Worm (Caenorhabditis elegans): ENCODE data around the gene set-19.

set-19 gene

DNA sequence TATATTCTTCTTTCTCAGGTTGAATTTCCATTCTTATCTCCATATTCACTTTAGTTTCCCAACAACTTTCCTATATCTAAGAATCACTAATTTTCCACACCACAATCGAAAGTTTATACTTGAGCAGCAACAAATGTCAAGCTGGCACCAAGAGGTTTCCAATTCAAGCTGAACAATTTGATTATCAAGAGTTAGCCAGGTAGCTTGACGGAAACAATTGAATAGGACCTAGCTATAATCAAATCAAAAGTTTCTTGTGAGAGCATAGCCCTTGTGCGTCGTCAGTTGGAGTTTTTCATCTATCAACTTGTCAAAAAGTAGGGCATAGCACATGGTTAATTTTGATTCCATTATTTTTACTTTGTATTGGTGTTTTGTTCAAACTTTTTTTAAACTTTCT lies 24.4 kb downstream of the set-19 start:
- TF ChIP-seq crh-2 (tag; optimal IDR thresholded peaks at IDR 0.05) (no peak), sma-3 (GFP tag; optimal IDR thresholded peaks at IDR 0.05) (no peak), R02D3.7 (tag; optimal IDR thresholded peaks at IDR 0.05) (no peak), ZK546.5 (tag; optimal IDR thresholded peaks at IDR 0.05) (no peak), mab-5 (tag; optimal IDR thresholded peaks at IDR 0.05) (no peak), ceh-16 (tag; optimal IDR thresholded peaks at IDR 0.05) (no peak), lin-39 (tag; optimal IDR thresholded peaks at IDR 0.05) (no peak), nhr-23 (tag; optimal IDR thresholded peaks at IDR 0.05) (no peak), nhr-6 (tag; optimal IDR thresholded peaks at IDR 0.05) (no peak), F13H6.1 (tag; optimal IDR thresholded peaks at IDR 0.05) (no peak), sem-4 (tag; optimal IDR thresholded peaks at IDR 0.05) (no peak), elt-3 (tag; optimal IDR thresholded peaks at IDR 0.05) (no peak), nhr-11 (tag; optimal IDR thresholded peaks at IDR 0.05) (no peak)

DNA sequence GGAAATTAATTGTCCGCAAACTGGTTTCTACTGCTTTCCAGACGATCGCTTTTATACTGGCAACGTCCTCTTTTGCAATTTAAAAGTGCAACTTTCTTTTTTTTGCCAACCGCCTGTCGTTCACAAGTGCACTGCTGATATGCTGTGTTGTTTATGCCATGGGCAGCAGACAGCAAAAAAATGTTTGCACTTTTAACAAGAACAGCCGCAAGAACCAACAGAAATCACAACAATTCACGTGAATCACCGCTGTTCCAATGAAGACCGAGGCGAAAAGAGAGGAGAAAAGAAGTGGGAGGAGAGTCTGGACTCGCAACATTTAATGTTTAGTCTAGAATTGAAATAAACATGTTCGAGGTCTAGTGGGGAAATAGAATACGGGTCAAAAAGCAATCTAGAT lies 26.2 kb downstream of the set-19 start, which contains the start of gene T22B7.7:
Gene T22B7.7 (minus strand): TSS at position 262 of the 400 bp plus-strand sequence.
- no peak for TF ChIP-seq snpc-4 (tag; optimal IDR thresholded peaks at IDR 0.05)
- TF ChIP-seq nhr-11 (tag; optimal IDR thresholded peaks at IDR 0.05), result no peak
- no peak for TF ChIP-seq nhr-129 (tag; optimal IDR thresholded peaks at IDR 0.05)
- TF ChIP-seq zag-1 (tag; optimal IDR thresholded peaks at IDR 0.05), result no peak
- no peak for TF ChIP-seq elt-1 (tag; optimal IDR thresholded peaks at IDR 0.05)
- TF ChIP-seq gmeb-1 (tag; optimal IDR thresholded peaks at IDR 0.05), result no peak
- TF ChIP-seq fos-1 (tag; optimal IDR thresholded peaks at IDR 0.05), result peak; percentile 19
- no peak for TF ChIP-seq unc-39 (tag; optimal IDR thresholded peaks at IDR 0.05)
- TF ChIP-seq alr-1 (tag; optimal IDR thresholded peaks at IDR 0.05), result no peak
- no peak for TF ChIP-seq nhr-25 (tag; optimal IDR thresholded peaks at IDR 0.05)
- TF ChIP-seq Y55F3AM.14 (GFP tag; optimal IDR thresholded peaks at IDR 0.05), result peak; percentile 71
- no peak for TF ChIP-seq ceh-82 (tag; optimal IDR thresholded peaks at IDR 0.05)
- TF ChIP-seq sem-4 (tag; optimal IDR thresholded peaks at IDR 0.05), result peak; percentile 53
- no peak for TF ChIP-seq blmp-1 (tag; optimal IDR thresholded peaks at IDR 0.05; ENCODE audit: insufficient read depth)
- TF ChIP-seq sma-3 (GFP tag; optimal IDR thresholded peaks at IDR 0.05), result no peak
- TF ChIP-seq lin-11 (tag; optimal IDR thresholded peaks at IDR 0.05), result no peak
- no peak for TF ChIP-seq dmd-4 (tag; optimal IDR thresholded peaks at IDR 0.05)
- no peak for TF ChIP-seq nhr-237 (tag; optimal IDR thresholded peaks at IDR 0.05)
- TF ChIP-seq lsy-2 (tag; optimal IDR thresholded peaks at IDR 0.05), result peak in 1 of 2 experiments; percentile 25
- no peak for TF ChIP-seq nhr-10 (tag; optimal IDR thresholded peaks at IDR 0.05)
- peak; percentile 67 for TF ChIP-seq F13H6.1 (tag; optimal IDR thresholded peaks at IDR 0.05)
- no peak for TF ChIP-seq skn-1 (tag; optimal IDR thresholded peaks at IDR 0.05)
- TF ChIP-seq egl-27 (tag; optimal IDR thresholded peaks at IDR 0.05), result peak; percentile 25
- TF ChIP-seq ceh-16 (tag; optimal IDR thresholded peaks at IDR 0.05), result no peak
- no peak for TF ChIP-seq mdl-1 (tag; optimal IDR thresholded peaks at IDR 0.05)
- TF ChIP-seq lin-39 (tag; optimal IDR thresholded peaks at IDR 0.05), result no peak
- TF ChIP-seq sma-9 (GFP tag; optimal IDR thresholded peaks at IDR 0.05), result peak; percentile 47
- no peak for TF ChIP-seq sma-9 (tag; optimal IDR thresholded peaks at IDR 0.05)
- no peak for TF ChIP-seq ztf-11 (tag; optimal IDR thresholded peaks at IDR 0.05)
- no peak for TF ChIP-seq nhr-21 (tag; optimal IDR thresholded peaks at IDR 0.05)
- no peak for TF ChIP-seq crh-2 (tag; optimal IDR thresholded peaks at IDR 0.05)
- no peak for TF ChIP-seq mab-5 (tag; optimal IDR thresholded peaks at IDR 0.05)
- TF ChIP-seq ZK546.5 (tag; optimal IDR thresholded peaks at IDR 0.05), result no peak
- TF ChIP-seq ama-1 (optimal IDR thresholded peaks at IDR 0.05), result no peak
- TF ChIP-seq nhr-23 (tag; optimal IDR thresholded peaks at IDR 0.05), result no peak
- no peak for TF ChIP-seq nhr-77 (tag; optimal IDR thresholded peaks at IDR 0.05)
- TF ChIP-seq R02D3.7 (tag; optimal IDR thresholded peaks at IDR 0.05), result no peak
- no peak for TF ChIP-seq nhr-6 (tag; optimal IDR thresholded peaks at IDR 0.05)
- no peak for TF ChIP-seq peb-1 (tag; optimal IDR thresholded peaks at IDR 0.05)
- no peak for TF ChIP-seq unc-62 (GFP tag; optimal IDR thresholded peaks at IDR 0.05)

DNA sequence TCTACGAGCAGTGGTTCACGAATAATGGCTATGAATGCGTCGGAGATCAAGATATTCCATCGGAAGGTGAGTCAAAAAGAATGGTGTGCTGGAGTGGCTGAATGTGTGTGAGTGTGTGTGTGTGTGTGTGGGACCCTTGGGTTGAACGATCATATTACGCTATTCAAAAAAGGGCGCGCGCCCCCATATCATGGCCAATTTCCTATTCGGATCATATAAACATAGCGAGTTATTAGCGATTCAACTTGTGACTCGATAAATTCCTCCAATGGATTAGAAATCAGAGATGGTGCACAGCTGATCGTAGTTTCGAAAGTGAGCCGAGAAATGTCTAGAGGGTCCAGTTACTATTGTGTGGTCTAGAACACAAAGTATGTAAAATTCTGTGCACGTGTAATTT lies 32.1 kb downstream of the set-19 start, which contains the start of gene srv-7:
Gene srv-7 (minus strand): TSS at position 101 of the 400 bp plus-strand sequence.
- TF ChIP-seq alr-1 (tag; optimal IDR thresholded peaks at IDR 0.05), result no peak
- no peak for TF ChIP-seq snpc-4 (tag; optimal IDR thresholded peaks at IDR 0.05)
- no peak for TF ChIP-seq ceh-16 (tag; optimal IDR thresholded peaks at IDR 0.05)
- no peak for TF ChIP-seq ceh-82 (tag; optimal IDR thresholded peaks at IDR 0.05)
- TF ChIP-seq skn-1 (tag; optimal IDR thresholded peaks at IDR 0.05), result no peak
- TF ChIP-seq nhr-11 (tag; optimal IDR thresholded peaks at IDR 0.05), result no peak
- no peak for TF ChIP-seq nhr-129 (tag; optimal IDR thresholded peaks at IDR 0.05)
- TF ChIP-seq nhr-12 (tag; optimal IDR thresholded peaks at IDR 0.05), result no peak
- TF ChIP-seq ztf-1 (GFP tag; conservative IDR thresholded peaks at IDR 0.05), result no peak
- TF ChIP-seq unc-55 (GFP tag; optimal IDR thresholded peaks at IDR 0.05), result no peak
- TF ChIP-seq nhr-23 (tag; optimal IDR thresholded peaks at IDR 0.05), result no peak
- TF ChIP-seq lin-11 (tag; optimal IDR thresholded peaks at IDR 0.05), result no peak
- TF ChIP-seq zag-1 (tag; optimal IDR thresholded peaks at IDR 0.05), result no peak
- TF ChIP-seq elt-3 (tag; optimal IDR thresholded peaks at IDR 0.05), result no peak
- TF ChIP-seq gmeb-1 (tag; optimal IDR thresholded peaks at IDR 0.05), result no peak
- no peak for TF ChIP-seq F13H6.1 (tag; optimal IDR thresholded peaks at IDR 0.05)
- no peak for TF ChIP-seq dmd-4 (tag; optimal IDR thresholded peaks at IDR 0.05)
- TF ChIP-seq nhr-77 (tag; optimal IDR thresholded peaks at IDR 0.05), result no peak
- TF ChIP-seq nhr-25 (tag; optimal IDR thresholded peaks at IDR 0.05), result no peak

Data from whole organism, L2 larva.